Worm (Caenorhabditis elegans) whole organism, L4/young adult: Measurements from ENCODE around the gene T25B2.1.

ENCODE experiments used
- W03F9.2 ChIP-seq: fragments of 150-350 bp; optimal IDR thresholded peaks from 2 replicates; lab custom pipeline; 2014; ENCODE audit warnings: missing biosample characterization, missing genetic modification characterization
- dao-5 ChIP-seq: sonication (generic microtip); optimal IDR thresholded peaks from 2 replicates; lab custom pipeline; 2016; ENCODE audit warnings: missing genotype, missing genetic modification characterization, moderate library complexity, missing compliant biosample characterization
- him-1 ChIP-seq: sonication (generic microtip); optimal IDR thresholded peaks from 2 replicates; lab custom pipeline; 2016; ENCODE audit warnings: missing genotype, missing genetic modification reagents, missing genetic modification characterization, missing compliant biosample characterization

T25B2.1 gene

ce11 chrX:6167376-6167775 lies 6.4 kb upstream of the T25B2.1 start:
- no peak for TF ChIP-seq him-1 (tag; lab: Kevin White, UChicago)
- TF ChIP-seq W03F9.2 (tag; lab: Kevin White, UChicago), result no peak
- TF ChIP-seq dao-5 (tag; lab: Kevin White, UChicago), result no peak

DNA sequence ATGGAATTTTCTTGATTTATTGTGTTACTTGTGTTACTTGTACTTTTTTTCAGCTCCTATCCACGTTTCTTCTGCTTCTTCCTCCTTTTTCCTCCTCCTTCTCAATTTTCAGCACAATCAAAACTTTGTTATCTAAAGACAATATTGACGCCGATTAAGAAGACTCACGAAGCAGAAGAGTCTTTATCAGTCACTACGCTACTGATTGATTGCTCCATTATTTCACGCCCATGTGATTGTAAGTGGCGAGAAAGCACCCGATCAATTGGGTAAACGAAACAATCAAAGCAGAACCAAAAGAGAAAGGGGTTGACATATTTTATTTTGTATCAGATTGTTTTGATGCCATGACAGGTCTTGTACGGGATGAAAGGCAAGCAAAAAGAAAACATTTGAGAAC lies 4.5 kb upstream of the T25B2.1 start, which contains the start of gene T25B2.2:
T25B2.2 (plus strand) TSS at position 392 of the 400 bp plus-strand sequence.
- no peak for TF ChIP-seq W03F9.2 (tag; lab: Kevin White, UChicago)
- TF ChIP-seq him-1 (tag; lab: Kevin White, UChicago), result no peak
- no peak for TF ChIP-seq dao-5 (tag; lab: Kevin White, UChicago)

- TF ChIP-seq W03F9.2 (tag; lab: Kevin White, UChicago) (no peak), dao-5 (tag; lab: Kevin White, UChicago) (no peak), him-1 (tag; lab: Kevin White, UChicago) (no peak)
These were observed 2.1 kb downstream of the T25B2.1 start, which contains the start of gene T25B2.3 for ce11 chrX:6175829-6176228. TSS of gene T25B2.3 (plus strand) at chrX:6176129.

ce11 chrX:6177944-6178566 lies 4.3 kb downstream of the T25B2.1 start, which contains the start of the genes T25B2.4 and T13C5.3:
TSS of gene T25B2.4 (plus strand) at chrX:6178244.
TSS of gene T13C5.3 (plus strand) at chrX:6178516.
- TF ChIP-seq W03F9.2 (tag; lab: Kevin White, UChicago), result no peak
- no peak for TF ChIP-seq dao-5 (tag; lab: Kevin White, UChicago)
- no peak for TF ChIP-seq him-1 (tag; lab: Kevin White, UChicago)

DNA sequence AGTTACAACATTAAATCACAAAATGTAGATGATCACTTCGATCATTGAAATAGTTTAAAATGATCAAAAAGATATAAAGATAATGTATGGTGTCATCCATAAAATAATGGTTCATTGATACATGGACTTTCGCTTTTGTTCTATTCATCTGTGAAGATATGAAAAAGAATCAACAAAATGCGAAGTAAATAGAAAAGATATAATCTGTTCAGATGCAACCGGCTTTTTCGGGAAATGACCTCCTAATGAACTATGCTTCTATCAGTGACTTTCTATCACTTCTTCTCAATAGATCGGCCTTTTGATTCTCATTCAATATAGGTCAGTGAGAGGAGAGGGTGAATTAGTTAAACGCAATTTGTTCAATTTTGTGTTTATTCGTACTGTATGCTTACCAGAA lies 5.2 kb downstream of the T25B2.1 start:
- TF ChIP-seq W03F9.2 (tag; lab: Kevin White, UChicago), result no peak
- no peak for TF ChIP-seq him-1 (tag; lab: Kevin White, UChicago)
- TF ChIP-seq dao-5 (tag; lab: Kevin White, UChicago), result no peak

- TF ChIP-seq dao-5 (tag; lab: Kevin White, UChicago), result no peak
- TF ChIP-seq W03F9.2 (tag; lab: Kevin White, UChicago), result no peak
- TF ChIP-seq him-1 (tag; lab: Kevin White, UChicago), result no peak
These were observed 6.5 kb downstream of the T25B2.1 start, which contains the start of gene T13C5.7 for ce11 chrX:6180293-6180692. TSS of gene T13C5.7 (plus strand) at chrX:6180593.

- TF ChIP-seq dao-5 (tag; lab: Kevin White, UChicago), result no peak
These were observed 11.0 kb downstream of the T25B2.1 start, which contains the start of gene T13C5.2 for ce11 chrX:6184709-6185108. TSS of gene T13C5.2 (plus strand) at chrX:6185009.

DNA sequence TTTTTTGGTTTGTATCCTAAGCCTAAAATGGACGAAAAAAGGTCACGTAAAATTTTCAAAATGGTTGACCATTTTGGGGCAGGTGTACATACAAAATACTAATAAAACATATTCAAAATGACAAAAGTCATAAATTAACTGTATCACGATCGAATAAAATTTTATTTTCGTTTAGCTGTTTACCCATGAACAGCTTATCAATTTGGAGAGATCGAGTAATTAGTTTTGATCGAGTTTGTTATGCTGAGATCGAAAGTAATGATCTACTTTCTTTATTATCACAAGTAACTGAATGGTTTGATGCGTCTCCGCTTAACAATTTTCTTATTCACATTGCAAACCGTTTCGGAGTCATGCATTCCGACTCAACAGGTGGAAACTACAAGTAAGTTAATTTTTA lies 14.1 kb downstream of the T25B2.1 start, which contains the start of gene T13C5.10:
T13C5.10 (plus strand) TSS at position 301 of the 400 bp plus-strand sequence.
- TF ChIP-seq W03F9.2 (tag; lab: Kevin White, UChicago) (no peak), dao-5 (tag; lab: Kevin White, UChicago) (no peak), him-1 (tag; lab: Kevin White, UChicago) (no peak)

DNA sequence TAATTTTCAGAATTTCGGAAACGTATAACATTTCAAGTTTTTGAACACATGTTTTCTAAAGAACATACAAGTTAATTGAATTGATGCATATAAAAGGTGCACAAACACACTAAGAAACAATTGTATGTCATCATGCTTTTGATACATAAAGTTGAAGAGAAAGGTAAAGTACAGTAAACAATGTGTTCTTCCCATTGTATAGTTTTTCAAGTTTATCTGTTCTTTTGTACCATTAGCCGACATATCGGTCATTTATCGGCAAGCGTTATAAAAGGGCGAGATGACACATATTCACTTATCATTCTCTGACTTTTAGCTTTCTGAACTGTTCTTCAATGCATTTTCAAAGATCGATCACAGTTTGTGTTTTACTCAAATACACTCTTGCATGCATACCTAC lies 16.2 kb downstream of the T25B2.1 start, which contains the start of gene T13C5.9:
T13C5.9 (plus strand) TSS at position 301 of the 400 bp plus-strand sequence.
- no peak for TF ChIP-seq W03F9.2 (tag; lab: Kevin White, UChicago)
- no peak for TF ChIP-seq dao-5 (tag; lab: Kevin White, UChicago)
- TF ChIP-seq him-1 (tag; lab: Kevin White, UChicago), result no peak

- no peak for TF ChIP-seq dao-5 (tag; lab: Kevin White, UChicago)
- TF ChIP-seq him-1 (tag; lab: Kevin White, UChicago), result no peak
- no peak for TF ChIP-seq W03F9.2 (tag; lab: Kevin White, UChicago)
These were observed 20.5 kb downstream of the T25B2.1 start, which contains the start of gene ceh-54 for ce11 chrX:6194191-6194724. TSS of gene ceh-54 (minus strand) at chrX:6194241.

ce11 chrX:6196627-6197026 lies 22.9 kb downstream of the T25B2.1 start, which contains the start of gene daf-9:
TSS of gene daf-9 (plus strand) at chrX:6196927.
- TF ChIP-seq dao-5 (tag; lab: Kevin White, UChicago), result no peak
- no peak for TF ChIP-seq him-1 (tag; lab: Kevin White, UChicago)
- no peak for TF ChIP-seq W03F9.2 (tag; lab: Kevin White, UChicago)

ce11 chrX:6201542-6201941 lies 27.8 kb downstream of the T25B2.1 start:
- no peak for TF ChIP-seq him-1 (tag; lab: Kevin White, UChicago)
- TF ChIP-seq dao-5 (tag; lab: Kevin White, UChicago), result no peak
- TF ChIP-seq W03F9.2 (tag; lab: Kevin White, UChicago), result no peak

DNA sequence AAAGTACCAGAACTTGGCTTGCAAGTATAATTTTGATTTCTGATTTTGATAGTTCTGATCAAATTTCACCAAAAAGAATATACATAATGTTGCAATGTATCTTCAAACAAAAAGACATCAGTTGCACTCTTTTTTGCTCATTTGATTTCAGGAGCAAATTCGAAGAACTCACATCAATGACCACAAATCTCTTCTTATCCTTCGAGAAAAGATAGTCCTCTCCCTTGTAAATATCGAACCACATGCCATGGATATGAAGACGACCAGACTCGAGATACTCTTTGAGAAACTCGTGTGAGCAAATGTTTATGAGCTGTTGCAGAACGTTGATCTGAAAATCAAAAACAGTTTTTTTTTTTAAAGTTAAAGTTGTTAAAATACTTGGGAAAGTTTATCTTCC lies 29.1 kb downstream of the T25B2.1 start:
- no peak for TF ChIP-seq him-1 (tag; lab: Kevin White, UChicago)
- TF ChIP-seq dao-5 (tag; lab: Kevin White, UChicago), result no peak
- TF ChIP-seq W03F9.2 (tag; lab: Kevin White, UChicago), result no peak
